Fruit fly (Drosophila melanogaster) whole organism, pupa: ENCODE results near the gene cort.
A peak's percentile ranks its signal among the peaks of the same experiment; 100 is the strongest.

Experiments used
- CG10348 ChIP-seq: fragments of 200-800 bp; sonication (Bioruptor generic); IDR thresholded peaks from 2 replicates; pipeline ENCODE4 v1.3.6; 2022; ENCODE audit warnings: missing biosample characterization, missing genetic modification characterization
- CG12605 ChIP-seq: fragments of 200-800 bp; sonication (Bioruptor generic); IDR thresholded peaks from 2 replicates; pipeline ENCODE4 v1.3.6; 2022; ENCODE audit warnings: missing biosample characterization, missing genetic modification characterization
- CG13204 ChIP-seq: fragments of 200-800 bp; sonication (Bioruptor generic); optimal IDR thresholded peaks from 2 replicates; lab custom pipeline; 2018; ENCODE audit warnings: missing biosample characterization, mild to moderate bottlenecking, missing genetic modification characterization, moderate library complexity
- CG14655 ChIP-seq: fragments of 200-800 bp; sonication (Bioruptor generic); optimal IDR thresholded peaks from 3 replicates; lab custom pipeline; 2017; ENCODE audit warnings: mild to moderate bottlenecking, missing biosample characterization, missing genetic modification reagents, missing genetic modification characterization
- CG15710 ChIP-seq: fragments of 200-800 bp; sonication (Bioruptor generic); optimal IDR thresholded peaks from 2 replicates; lab custom pipeline; 2018; ENCODE audit warnings: missing biosample characterization, mild to moderate bottlenecking, missing genetic modification characterization, moderate library complexity
- CG17806 ChIP-seq: fragments of 200-800 bp; sonication (Bioruptor generic); optimal IDR thresholded peaks from 2 replicates; lab custom pipeline; 2018; ENCODE audit warnings: missing biosample characterization, mild to moderate bottlenecking, missing genetic modification characterization, moderate library complexity
- CG32121 ChIP-seq: fragments of 200-800 bp; sonication (Bioruptor generic); IDR thresholded peaks from 2 replicates; pipeline ENCODE4 v1.3.6; 2022; ENCODE audit warnings: missing biosample characterization, missing genetic modification characterization
- CG34367 ChIP-seq: fragments of 200-800 bp; sonication (Bioruptor generic); optimal IDR thresholded peaks from 2 replicates; lab custom pipeline; 2018; ENCODE audit warnings: missing biosample characterization, mild to moderate bottlenecking, missing genetic modification characterization
- CG4496 ChIP-seq: fragments of 200-800 bp; sonication (Bioruptor generic); IDR thresholded peaks from 3 replicates; pipeline ENCODE4 v1.3.6; 2022; ENCODE audit warnings: missing biosample characterization, missing genetic modification characterization
- CG8159 ChIP-seq: fragments of 200-800 bp; sonication (Bioruptor generic); optimal IDR thresholded peaks from 3 replicates; lab custom pipeline; 2018; ENCODE audit warnings: missing biosample characterization, mild to moderate bottlenecking, missing genetic modification characterization, moderate library complexity
- CG8301 ChIP-seq: fragments of 200-800 bp; sonication (Bioruptor generic); optimal IDR thresholded peaks from 2 replicates; lab custom pipeline; 2018; ENCODE audit warnings: missing biosample characterization, mild to moderate bottlenecking, missing genetic modification characterization
- CG9948 ChIP-seq: fragments of 200-800 bp; sonication (Bioruptor generic); optimal IDR thresholded peaks from 2 replicates; lab custom pipeline; 2018; ENCODE audit warnings: missing biosample characterization, mild to moderate bottlenecking, missing genetic modification characterization, moderate library complexity
- D1 ChIP-seq: fragments of 200-800 bp; sonication (Bioruptor generic); optimal IDR thresholded peaks from 2 replicates; lab custom pipeline; 2018; ENCODE audit warnings: missing biosample characterization, mild to moderate bottlenecking, missing genetic modification characterization, moderate library complexity
- EcR ChIP-seq: fragments of 200-800 bp; sonication (Bioruptor generic); optimal IDR thresholded peaks from 3 replicates; lab custom pipeline; 2019; ENCODE audit warnings: missing biosample characterization, missing genetic modification characterization, mild to moderate bottlenecking, moderate library complexity, missing genetic modification reagents
- Ets98B ChIP-seq: fragments of 200-800 bp; sonication (Bioruptor generic); IDR thresholded peaks from 2 replicates; pipeline ENCODE4 v1.3.6; 2022; ENCODE audit warnings: missing biosample characterization, missing genetic modification characterization
- Pif1A ChIP-seq: fragments of 200-800 bp; sonication (Bioruptor generic); optimal IDR thresholded peaks from 3 replicates; lab custom pipeline; 2016; ENCODE audit warnings: missing biosample characterization, missing genetic modification characterization
- Pif1B ChIP-seq: fragments of 200-800 bp; sonication (Bioruptor generic); optimal IDR thresholded peaks from 3 replicates; lab custom pipeline; 2016; ENCODE audit warnings: missing biosample characterization, missing genetic modification characterization
- Snoo ChIP-seq: fragments of 200-800 bp; sonication (Bioruptor generic); optimal IDR thresholded peaks from 3 replicates; lab custom pipeline; 2017; ENCODE audit warnings: missing biosample characterization, mild to moderate bottlenecking, missing genetic modification characterization, inconsistent platforms
- fd96Ca ChIP-seq: fragments of 200-800 bp; sonication (Bioruptor generic); IDR thresholded peaks from 3 replicates; pipeline ENCODE4 v1.3.6; 2022; ENCODE audit warnings: missing biosample characterization, missing genetic modification characterization
- gl ChIP-seq: fragments of 200-800 bp; sonication (Bioruptor generic); optimal IDR thresholded peaks from 2 replicates; lab custom pipeline; 2018; ENCODE audit warnings: missing biosample characterization, mild to moderate bottlenecking, missing genetic modification characterization
- rn ChIP-seq: fragments of 200-800 bp; sonication (Bioruptor generic); IDR thresholded peaks from 2 replicates; pipeline ENCODE4 v1.3.6; 2022; ENCODE audit warnings: missing biosample characterization, missing genetic modification characterization

Gene cort

DNA sequence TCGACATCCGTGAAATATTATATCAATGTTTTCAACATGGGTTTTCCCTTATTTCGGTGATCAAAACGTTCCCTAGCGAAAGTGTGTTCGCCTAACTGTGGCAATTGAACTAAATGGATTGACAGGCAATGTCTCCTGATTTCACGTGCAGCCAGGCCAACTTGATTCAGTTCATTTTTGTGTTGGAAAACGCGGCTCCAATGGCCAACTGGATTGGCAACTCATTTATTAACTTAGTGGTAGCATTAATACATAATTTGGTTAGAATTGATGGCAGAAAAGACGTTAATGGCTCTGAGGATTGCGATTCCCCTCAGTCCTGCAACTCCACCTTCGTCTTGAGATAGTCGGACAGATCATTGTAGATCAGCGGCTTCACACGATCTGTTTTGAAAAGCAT lies 10.2 kb upstream of the cort start, which contains the start of gene CG11327:
CG11327 (minus strand) TSS at position 101 of the 400 bp plus-strand sequence.
- TF ChIP-seq CG15710 (no peak), CG8159 (tag; lab: Kevin White, UChicago) (no peak), CG12605 (GFP tag; lab: Robert Waterston, UW) (no peak), Ets98B (no peak), rn (no peak), Snoo (tag; lab: Kevin White, UChicago) (no peak), Pif1B (GFP tag; lab: Kevin White, UChicago) (no peak), CG8301 (no peak), EcR (GFP tag; lab: Kevin White, UChicago) (no peak)

DNA sequence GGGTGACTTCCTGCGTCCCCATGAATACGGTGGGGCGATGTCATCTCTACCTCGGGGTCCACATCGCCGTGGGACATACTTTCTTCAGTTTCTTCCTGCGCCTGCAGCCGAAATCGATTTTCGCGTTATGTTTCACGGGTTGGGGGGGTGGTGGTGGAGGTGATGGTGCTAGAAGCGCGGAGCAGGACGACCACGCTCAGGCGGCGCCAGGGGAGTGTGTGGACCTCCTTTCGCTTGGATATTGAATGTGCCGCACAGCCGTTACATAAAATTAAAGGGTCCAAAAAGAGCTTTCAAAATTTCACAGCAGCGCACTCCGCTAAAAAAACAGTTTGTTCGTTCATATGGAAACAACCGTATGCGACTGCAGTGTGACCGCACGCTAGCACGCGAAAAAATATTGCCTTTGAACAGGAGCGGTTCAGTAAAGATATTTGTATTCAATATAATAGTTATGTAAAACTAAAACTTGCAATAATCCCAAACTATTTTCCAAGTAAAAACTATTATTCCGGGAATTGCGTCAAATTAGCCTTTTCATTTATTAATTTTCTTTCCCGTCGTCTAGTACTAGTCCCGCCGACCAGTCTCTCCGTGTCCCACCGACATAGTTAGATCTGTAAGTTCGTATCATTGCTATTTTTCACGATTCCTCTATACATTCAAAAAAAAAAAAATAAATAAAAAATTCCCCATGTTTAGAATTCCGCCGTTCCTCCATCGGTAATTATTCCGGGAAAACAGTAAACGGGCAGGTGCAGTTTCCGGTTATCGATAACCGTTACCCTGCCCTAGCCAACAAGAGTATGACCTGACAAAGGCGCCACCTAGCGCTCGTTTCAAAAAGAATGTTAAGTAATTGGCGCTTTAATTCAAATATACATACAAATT lies 7.8 kb upstream of the cort start, which contains the start of gene Nhe3:
Nhe3 (minus strand) TSS at position 373 of the 891 bp plus-strand sequence.
- TF ChIP-seq CG17806 (tag; lab: Kevin White, UChicago): peak; percentile 54
- TF ChIP-seq gl (tag; lab: Kevin White, UChicago): no peak
- TF ChIP-seq CG32121 (GFP tag; lab: Robert Waterston, UW): peak; percentile 68
- TF ChIP-seq fd96Ca (GFP tag; lab: Robert Waterston, UW): peak; percentile 78
- peak; percentile 19; the same call in 1 of the 2 replicates for TF ChIP-seq rn
- TF ChIP-seq CG15710: peak; percentile 65
- TF ChIP-seq Pif1B (GFP tag; lab: Kevin White, UChicago): peak; percentile 21
- peak; percentile 77 for TF ChIP-seq CG4496 (GFP tag; lab: Robert Waterston, UW)
- peak; percentile 55; the same call in 1 of the 2 replicates for TF ChIP-seq CG12605 (GFP tag; lab: Robert Waterston, UW)
- TF ChIP-seq Pif1A (GFP tag; lab: Kevin White, UChicago): peak; percentile 34
- TF ChIP-seq CG8159 (tag; lab: Kevin White, UChicago): no peak
- peak; percentile 70 for TF ChIP-seq Ets98B
- no peak for TF ChIP-seq CG8301
- TF ChIP-seq CG34367 (tag; lab: Kevin White, UChicago): no peak
- no peak for TF ChIP-seq EcR (GFP tag; lab: Kevin White, UChicago)
- TF ChIP-seq Snoo (tag; lab: Kevin White, UChicago): peak; percentile 79

DNA sequence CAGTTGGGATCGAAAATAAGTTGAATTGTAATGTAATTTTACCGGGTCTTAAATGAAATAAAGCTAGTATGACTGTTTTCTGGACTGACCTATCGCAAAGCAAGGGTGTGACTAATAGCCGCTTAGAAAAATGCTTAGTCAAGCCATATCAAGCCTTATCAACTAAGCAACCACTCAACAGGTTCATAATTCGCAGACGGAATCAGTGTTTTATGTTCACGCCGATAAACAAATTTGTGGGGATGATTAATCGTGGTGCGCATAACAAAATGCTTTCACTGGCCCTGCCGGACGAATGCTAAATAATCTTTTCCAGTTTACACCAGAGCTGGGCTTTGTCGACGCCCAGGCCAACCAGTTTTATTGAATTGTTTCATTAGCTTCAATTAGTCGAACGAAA lies 6.5 kb upstream of the cort start:
- TF ChIP-seq Pif1B (GFP tag; lab: Kevin White, UChicago) (no peak), D1 (tag; lab: Kevin White, UChicago) (no peak), CG34367 (tag; lab: Kevin White, UChicago) (no peak), Snoo (tag; lab: Kevin White, UChicago) (no peak), CG9948 (tag; lab: Kevin White, UChicago) (no peak), CG10348 (GFP tag; lab: Robert Waterston, UW) (no peak), CG13204 (GFP tag; lab: Kevin White, UChicago) (no peak), EcR (GFP tag; lab: Kevin White, UChicago) (no peak), CG8301 (no peak), CG15710 (no peak), CG14655 (GFP tag; lab: Kevin White, UChicago) (no peak), CG17806 (tag; lab: Kevin White, UChicago) (no peak), CG32121 (GFP tag; lab: Robert Waterston, UW) (no peak), fd96Ca (GFP tag; lab: Robert Waterston, UW) (no peak), CG8159 (tag; lab: Kevin White, UChicago) (no peak)

DNA sequence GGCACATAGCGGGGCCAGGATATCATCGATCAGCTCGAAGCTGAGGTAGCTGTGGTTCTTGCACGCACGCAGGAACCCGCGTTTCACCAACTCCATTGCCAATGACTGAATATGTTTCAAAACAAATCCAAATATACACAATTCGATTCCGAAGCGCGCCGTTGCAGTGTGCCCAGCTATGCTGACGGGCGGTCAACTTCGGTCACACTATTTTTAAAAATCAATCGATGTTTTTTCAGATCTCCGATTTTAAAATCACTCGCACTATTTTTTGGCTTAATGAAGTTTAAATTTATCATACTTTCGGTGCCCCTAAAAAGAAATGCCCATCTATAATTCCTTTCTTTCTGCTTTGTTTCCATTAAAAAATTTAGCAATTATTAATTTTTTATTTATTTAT lies 1.0 kb upstream of the cort start, which contains the start of gene Nse1:
Nse1 (minus strand) TSS at position 173 of the 400 bp plus-strand sequence.
- TF ChIP-seq CG8159 (tag; lab: Kevin White, UChicago) (no peak), Ets98B (no peak), CG17806 (tag; lab: Kevin White, UChicago) (no peak), CG8301 (no peak), Snoo (tag; lab: Kevin White, UChicago) (no peak), fd96Ca (GFP tag; lab: Robert Waterston, UW) (no peak), CG12605 (GFP tag; lab: Robert Waterston, UW) (no peak), Pif1B (GFP tag; lab: Kevin White, UChicago) (no peak), Pif1A (GFP tag; lab: Kevin White, UChicago) (no peak), gl (tag; lab: Kevin White, UChicago) (no peak), CG34367 (tag; lab: Kevin White, UChicago) (no peak), CG9948 (tag; lab: Kevin White, UChicago) (no peak), CG14655 (GFP tag; lab: Kevin White, UChicago) (no peak), CG13204 (GFP tag; lab: Kevin White, UChicago) (no peak), CG32121 (GFP tag; lab: Robert Waterston, UW) (no peak), CG4496 (GFP tag; lab: Robert Waterston, UW) (no peak), rn (no peak)

DNA sequence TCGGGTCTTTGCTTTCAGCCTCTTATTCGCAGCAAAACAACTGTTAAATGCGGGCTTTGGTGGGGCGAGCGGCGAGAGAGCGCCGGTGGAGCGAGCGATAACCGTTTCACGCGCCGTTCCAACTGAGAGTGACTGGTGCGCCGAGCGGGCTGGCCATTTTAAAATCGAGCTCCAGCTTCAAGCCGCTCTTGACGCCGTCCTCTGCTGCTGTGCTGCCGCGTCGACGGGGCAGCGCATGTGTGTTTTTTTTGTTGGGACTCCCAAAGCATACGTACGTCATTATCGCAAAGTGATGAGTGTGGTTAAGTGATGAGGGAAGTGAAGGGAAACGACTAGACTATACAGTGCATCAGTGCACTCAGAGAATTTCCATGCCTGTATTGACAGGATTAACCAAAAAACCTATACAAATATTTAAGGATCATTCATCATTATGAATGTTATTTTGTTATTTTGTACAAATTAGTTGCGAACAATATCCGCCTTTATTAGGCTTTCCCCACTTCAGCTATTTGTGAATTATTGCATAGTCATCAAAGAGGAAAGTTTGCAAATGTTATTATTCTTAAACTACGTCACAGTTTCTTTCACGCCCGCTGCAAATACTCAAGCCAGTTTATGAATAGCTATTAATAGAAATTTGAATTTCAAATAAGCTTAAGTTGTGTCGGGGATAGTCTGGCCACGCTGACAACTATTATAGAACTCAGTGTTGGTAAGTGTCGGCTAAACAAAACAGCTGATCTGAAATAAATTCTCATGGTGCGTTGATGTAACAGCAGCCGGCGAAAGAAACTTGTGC lies 3.0 kb downstream of the cort start, which contains the start of gene Spn27A:
Spn27A (minus strand) TSS at position 137 of the 802 bp plus-strand sequence.
- TF ChIP-seq CG12605 (GFP tag; lab: Robert Waterston, UW): peak; percentile 71
- peak; percentile 76 for TF ChIP-seq CG4496 (GFP tag; lab: Robert Waterston, UW)
- peak; percentile 70 for TF ChIP-seq CG9948 (tag; lab: Kevin White, UChicago)
- peak; percentile 72 for TF ChIP-seq CG17806 (tag; lab: Kevin White, UChicago)
- TF ChIP-seq CG8159 (tag; lab: Kevin White, UChicago): no peak
- peak; percentile 65 for TF ChIP-seq gl (tag; lab: Kevin White, UChicago)
- TF ChIP-seq Ets98B: peak; percentile 75
- peak; percentile 70 for TF ChIP-seq Pif1B (GFP tag; lab: Kevin White, UChicago)
- peak; percentile 84 for TF ChIP-seq CG32121 (GFP tag; lab: Robert Waterston, UW)
- no peak for TF ChIP-seq CG14655 (GFP tag; lab: Kevin White, UChicago)
- TF ChIP-seq fd96Ca (GFP tag; lab: Robert Waterston, UW): peak; percentile 80
- TF ChIP-seq CG34367 (tag; lab: Kevin White, UChicago): peak; percentile 60
- TF ChIP-seq CG13204 (GFP tag; lab: Kevin White, UChicago): peak; percentile 96
- TF ChIP-seq rn: peak; percentile 44; the same call in 1 of the 2 replicates
- TF ChIP-seq Snoo (tag; lab: Kevin White, UChicago): peak; percentile 58
- TF ChIP-seq Pif1A (GFP tag; lab: Kevin White, UChicago): no peak
- TF ChIP-seq EcR (GFP tag; lab: Kevin White, UChicago): peak; percentile 45
- TF ChIP-seq CG15710: peak; percentile 67
- no peak for TF ChIP-seq CG10348 (GFP tag; lab: Robert Waterston, UW)
